Fruit fly (Drosophila melanogaster) whole organism, pupa: ENCODE data around the gene Mcm2.

Source experiments
- CG12605 ChIP-seq: fragments of 200-800 bp; sonication (Bioruptor generic); IDR thresholded peaks from 2 replicates; pipeline ENCODE4 v1.3.6; 2022; ENCODE audit warnings: missing biosample characterization, missing genetic modification characterization
- CG14655 ChIP-seq: fragments of 200-800 bp; sonication (Bioruptor generic); optimal IDR thresholded peaks from 3 replicates; lab custom pipeline; 2017; ENCODE audit warnings: mild to moderate bottlenecking, missing biosample characterization, missing genetic modification reagents, missing genetic modification characterization
- CG8301 ChIP-seq: fragments of 200-800 bp; sonication (Bioruptor generic); optimal IDR thresholded peaks from 2 replicates; lab custom pipeline; 2018; ENCODE audit warnings: missing biosample characterization, mild to moderate bottlenecking, missing genetic modification characterization
- EcR ChIP-seq: fragments of 200-800 bp; sonication (Bioruptor generic); optimal IDR thresholded peaks from 3 replicates; lab custom pipeline; 2019; ENCODE audit warnings: missing biosample characterization, missing genetic modification characterization, mild to moderate bottlenecking, moderate library complexity, missing genetic modification reagents
- Ets98B ChIP-seq: fragments of 200-800 bp; sonication (Bioruptor generic); IDR thresholded peaks from 2 replicates; pipeline ENCODE4 v1.3.6; 2022; ENCODE audit warnings: missing biosample characterization, missing genetic modification characterization
- Pif1A ChIP-seq: fragments of 200-800 bp; sonication (Bioruptor generic); optimal IDR thresholded peaks from 3 replicates; lab custom pipeline; 2016; ENCODE audit warnings: missing biosample characterization, missing genetic modification characterization
- Pif1B ChIP-seq: fragments of 200-800 bp; sonication (Bioruptor generic); optimal IDR thresholded peaks from 3 replicates; lab custom pipeline; 2016; ENCODE audit warnings: missing biosample characterization, missing genetic modification characterization

DNA sequence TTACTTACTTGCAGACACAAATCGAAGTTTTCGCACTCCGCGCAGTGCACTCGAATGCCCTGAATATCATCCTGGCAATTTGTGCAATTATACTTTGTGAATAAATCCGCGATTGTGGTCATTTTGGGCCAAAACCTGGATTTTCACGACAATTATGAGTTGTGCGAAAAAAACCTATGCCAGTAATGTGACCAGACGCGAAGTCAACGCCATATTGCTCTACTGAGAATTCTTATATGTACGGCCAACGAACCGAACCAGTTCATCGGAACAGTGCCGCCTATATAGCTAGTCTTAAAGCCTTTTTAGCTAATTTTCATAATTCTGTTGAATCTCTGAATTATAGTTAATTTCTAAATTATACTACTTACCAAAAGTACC is 24.5 kb upstream of the Mcm2 start, which contains the start of gene Ada2b:
- TF ChIP-seq CG8301 (tag; lab: Kevin White, UChicago), result no peak
- TF ChIP-seq CG12605 (GFP tag; lab: Robert Waterston, UW), result no peak
- no peak for TF ChIP-seq Pif1B (GFP tag; lab: Kevin White, UChicago)
- TF ChIP-seq CG14655 (GFP tag; lab: Kevin White, UChicago), result no peak
- peak; percentile 35 for TF ChIP-seq EcR (GFP tag; lab: Kevin White, UChicago)
- no peak for TF ChIP-seq Pif1A (GFP tag; lab: Kevin White, UChicago)
- no peak for TF ChIP-seq Ets98B (GFP tag; lab: Robert Waterston, UW)
